Worm (Caenorhabditis elegans): ENCODE measurements around the gene eco-1.

ce11 chrIII:7314927-7315547 is 43.9 kb downstream of the eco-1 start, which contains the start of gene nspg-6:
- no peak for TF ChIP-seq nhr-11 (tag; optimal IDR thresholded peaks at IDR 0.05)
- TF ChIP-seq F13H6.1 (tag; optimal IDR thresholded peaks at IDR 0.05): no peak
